Worm (Caenorhabditis elegans) whole organism, young adult: ENCODE data around the gene gpx-3.

ENCODE experiments used
- B0261.1 ChIP-seq: sonication (generic microtip); optimal IDR thresholded peaks from 2 replicates; lab custom pipeline; 2016; ENCODE audit warnings: mild to moderate bottlenecking, missing genetic modification characterization, moderate library complexity, missing compliant biosample characterization
- F37B4.10 ChIP-seq: fragments of 200-800 bp; sonication (Bioruptor generic); IDR thresholded peaks from 2 replicates; pipeline ENCODE4 v1.3.6; 2022; ENCODE audit warnings: missing genetic modification characterization, missing compliant biosample characterization
- F52B5.7 ChIP-seq: sonication (generic microtip); optimal IDR thresholded peaks from 2 replicates; lab custom pipeline; 2016; ENCODE audit warnings: mild to moderate bottlenecking, missing genetic modification characterization, missing compliant biosample characterization
- K11D2.4 ChIP-seq: fragments of 200-800 bp; sonication (Bioruptor generic); IDR thresholded peaks from 2 replicates; pipeline ENCODE4 v1.3.6; 2022; ENCODE audit warnings: missing genetic modification reagents, missing genetic modification characterization, missing compliant biosample characterization
- T26A5.8 ChIP-seq: sonication (generic microtip); optimal IDR thresholded peaks from 2 replicates; lab custom pipeline; 2016; ENCODE audit warnings: missing genetic modification characterization, missing compliant biosample characterization
- Y53G8AR.9 ChIP-seq: fragments of 200-800 bp; sonication (Bioruptor generic); conservative IDR thresholded peaks from 2 replicates; pipeline ENCODE4 v1.3.6; 2022; ENCODE audit warnings: missing genetic modification reagents, missing genetic modification characterization, missing compliant biosample characterization
- Y67H2A.10 ChIP-seq: fragments of 200-800 bp; sonication (Bioruptor generic); conservative IDR thresholded peaks from 2 replicates; pipeline ENCODE4 v1.3.6; 2022; ENCODE audit warnings: missing genetic modification reagents, missing genetic modification characterization, missing compliant biosample characterization
- Y79H2A.3 ChIP-seq: fragments of 200-800 bp; sonication (Bioruptor generic); conservative IDR thresholded peaks from 2 replicates; pipeline ENCODE4 v1.3.6; 2022; ENCODE audit warnings: missing genetic modification reagents, missing genetic modification characterization, missing compliant biosample characterization
- Y95B8A.8 ChIP-seq: fragments of 200-800 bp; sonication (Bioruptor generic); IDR thresholded peaks from 2 replicates; pipeline ENCODE4 v1.3.6; 2022; ENCODE audit warnings: missing genetic modification reagents, missing genetic modification characterization, missing compliant biosample characterization
- ama-1 ChIP-seq, 3 experiments: fragments of 150-350 bp in 1 of 3; sonication (generic microtip) in 2 of 3; optimal IDR thresholded peaks; 2 replicates each; lab custom pipeline; 2014 to 2018; ENCODE audit warnings: missing biosample characterization in 2 of 3, missing genetic modification characterization in 2 of 3, missing genetic modification reagents in 2 of 3
- aptf-3 ChIP-seq: fragments of 200-800 bp; sonication (Bioruptor generic); IDR thresholded peaks from 2 replicates; pipeline ENCODE4 v1.3.6; 2022; ENCODE audit warnings: missing genetic modification characterization, missing compliant biosample characterization
- attf-6 ChIP-seq: fragments of 200-800 bp; sonication (Bioruptor generic); IDR thresholded peaks from 2 replicates; pipeline ENCODE4 v1.3.6; 2022; ENCODE audit warnings: missing genetic modification reagents, missing genetic modification characterization, missing compliant biosample characterization
- ccch-3 ChIP-seq: fragments of 200-800 bp; sonication (Bioruptor generic); optimal IDR thresholded peaks from 2 replicates; lab custom pipeline; 2018; ENCODE audit warnings: mild to moderate bottlenecking, missing genetic modification characterization, missing compliant biosample characterization
- cebp-2 ChIP-seq: fragments of 200-800 bp; sonication (Bioruptor generic); IDR thresholded peaks from 2 replicates; pipeline ENCODE4 v1.3.6; 2022; ENCODE audit warnings: missing genetic modification characterization, missing compliant biosample characterization
- efl-1 ChIP-seq: fragments of 150-350 bp; optimal IDR thresholded peaks from 2 replicates; lab custom pipeline; 2014; ENCODE audit warnings: missing biosample characterization, missing genetic modification reagents, missing genetic modification characterization
- egrh-3 ChIP-seq: fragments of 200-800 bp; sonication (Bioruptor generic); IDR thresholded peaks from 2 replicates; pipeline ENCODE4 v1.3.6; 2022; ENCODE audit warnings: missing genetic modification reagents, missing genetic modification characterization, missing compliant biosample characterization
- ekl-4 ChIP-seq: fragments of 200-800 bp; sonication (Bioruptor generic); IDR thresholded peaks from 2 replicates; pipeline ENCODE4 v1.3.6; 2022; ENCODE audit warnings: missing genetic modification reagents, missing genetic modification characterization, missing compliant biosample characterization
- ets-4 ChIP-seq: fragments of 200-800 bp; sonication (Bioruptor generic); optimal IDR thresholded peaks from 2 replicates; lab custom pipeline; 2018; ENCODE audit warnings: mild to moderate bottlenecking, missing genetic modification characterization, missing compliant biosample characterization
- hlh-12 ChIP-seq: sonication (generic microtip); optimal IDR thresholded peaks from 2 replicates; lab custom pipeline; 2016; ENCODE audit warnings: missing genetic modification characterization, missing compliant biosample characterization
- hrde-1 ChIP-seq: sonication (generic microtip); optimal IDR thresholded peaks from 2 replicates; lab custom pipeline; 2016; ENCODE audit warnings: missing genetic modification characterization, mild to moderate bottlenecking, missing compliant biosample characterization, moderate library complexity, missing genotype, missing genetic modification reagents, borderline replicate concordance
- hsf-1 ChIP-seq: fragments of 200-800 bp; sonication (Bioruptor generic); IDR thresholded peaks from 2 replicates; pipeline ENCODE4 v1.3.6; 2022; ENCODE audit warnings: missing genetic modification reagents, missing genetic modification characterization, missing compliant biosample characterization
- lin-40 ChIP-seq: sonication (generic microtip); optimal IDR thresholded peaks from 2 replicates; lab custom pipeline; 2016; ENCODE audit warnings: missing genetic modification characterization, mild to moderate bottlenecking, missing compliant biosample characterization, missing genotype, missing genetic modification reagents
- nfya-2 ChIP-seq: fragments of 200-800 bp; sonication (Bioruptor generic); IDR thresholded peaks from 2 replicates; pipeline ENCODE4 v1.3.6; 2022; ENCODE audit warnings: missing genetic modification reagents, missing genetic modification characterization, missing compliant biosample characterization
- nhr-80 ChIP-seq: sonication (generic microtip); optimal IDR thresholded peaks from 2 replicates; lab custom pipeline; 2016; ENCODE audit warnings: missing genetic modification characterization, missing compliant biosample characterization
- nhr-90 ChIP-seq: sonication (generic microtip); optimal IDR thresholded peaks from 2 replicates; lab custom pipeline; 2016; ENCODE audit warnings: missing genotype, mild to moderate bottlenecking, missing genetic modification characterization, missing compliant biosample characterization
- pha-4 ChIP-seq: fragments of 150-350 bp; sonication (generic microtip); optimal IDR thresholded peaks from 2 replicates; lab custom pipeline; 2014; ENCODE audit warnings: missing biosample characterization, missing genetic modification reagents, missing genetic modification characterization
- repo-1 ChIP-seq: sonication (generic microtip); optimal IDR thresholded peaks from 2 replicates; lab custom pipeline; 2017; ENCODE audit warnings: mild to moderate bottlenecking, missing genetic modification characterization, missing compliant biosample characterization
- snpc-1.1 ChIP-seq: sonication (generic microtip); optimal IDR thresholded peaks from 2 replicates; lab custom pipeline; 2017; ENCODE audit warnings: missing genetic modification characterization, mild to moderate bottlenecking, missing compliant biosample characterization, antibody characterized with exemption, moderate library complexity, missing genotype, missing genetic modification reagents; ENCODE audit not compliant: insufficient read depth
- tlf-1 ChIP-seq: fragments of 200-800 bp; sonication (Bioruptor generic); optimal IDR thresholded peaks from 2 replicates; lab custom pipeline; 2018; ENCODE audit warnings: mild to moderate bottlenecking, missing genetic modification characterization, missing compliant biosample characterization
- unc-130 ChIP-seq: sonication (generic microtip); optimal IDR thresholded peaks from 2 replicates; lab custom pipeline; 2016; ENCODE audit warnings: missing genetic modification reagents, missing genetic modification characterization, missing compliant biosample characterization
- zfh-2 ChIP-seq: fragments of 200-800 bp; sonication (Bioruptor generic); conservative IDR thresholded peaks from 2 replicates; pipeline ENCODE4 v1.3.6; 2022; ENCODE audit warnings: missing genetic modification reagents, missing genetic modification characterization, missing compliant biosample characterization
- ztf-22 ChIP-seq: fragments of 200-800 bp; sonication (Bioruptor generic); optimal IDR thresholded peaks from 2 replicates; lab custom pipeline; 2018; ENCODE audit warnings: mild to moderate bottlenecking, missing genetic modification characterization, moderate library complexity, missing compliant biosample characterization
- ztf-25 ChIP-seq: fragments of 200-800 bp; sonication (Bioruptor generic); IDR thresholded peaks from 2 replicates; pipeline ENCODE4 v1.3.6; 2022; ENCODE audit warnings: missing genetic modification reagents, missing genetic modification characterization, missing compliant biosample characterization
- ztf-3 ChIP-seq: fragments of 200-800 bp; sonication (Bioruptor generic); optimal IDR thresholded peaks from 2 replicates; lab custom pipeline; 2018; ENCODE audit warnings: mild to moderate bottlenecking, missing genetic modification characterization, missing compliant biosample characterization

The gpx-3 gene

DNA sequence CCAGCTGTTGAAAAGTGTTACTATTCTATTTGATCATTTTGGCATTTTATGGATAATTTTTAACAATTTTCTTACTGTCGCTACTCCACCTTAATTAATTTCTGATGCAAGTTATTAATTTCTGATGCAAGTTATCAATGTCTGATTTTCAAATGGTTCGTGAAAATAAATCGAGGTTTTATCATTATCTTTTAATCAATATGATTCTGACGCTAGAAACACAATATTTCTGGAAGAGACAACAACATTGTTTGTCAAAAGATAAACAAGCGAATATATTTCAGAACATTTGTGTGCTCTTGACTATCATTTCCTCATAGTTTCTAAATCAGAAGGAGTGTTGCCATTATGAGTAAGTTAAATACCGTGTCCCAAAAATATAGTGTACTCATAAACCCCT is 21.3 kb upstream of the gpx-3 start, which contains the start of gene F49E2.2:
Gene F49E2.2 (plus strand): TSS at position 301 of the 400 bp plus-strand sequence.
- TF ChIP-seq ztf-22: no peak
- no peak for TF ChIP-seq ccch-3
- no peak for TF ChIP-seq Y79H2A.3 (GFP tag; lab: Robert Waterston, UW)
- no peak for TF ChIP-seq Y53G8AR.9 (GFP tag; lab: Robert Waterston, UW)

DNA sequence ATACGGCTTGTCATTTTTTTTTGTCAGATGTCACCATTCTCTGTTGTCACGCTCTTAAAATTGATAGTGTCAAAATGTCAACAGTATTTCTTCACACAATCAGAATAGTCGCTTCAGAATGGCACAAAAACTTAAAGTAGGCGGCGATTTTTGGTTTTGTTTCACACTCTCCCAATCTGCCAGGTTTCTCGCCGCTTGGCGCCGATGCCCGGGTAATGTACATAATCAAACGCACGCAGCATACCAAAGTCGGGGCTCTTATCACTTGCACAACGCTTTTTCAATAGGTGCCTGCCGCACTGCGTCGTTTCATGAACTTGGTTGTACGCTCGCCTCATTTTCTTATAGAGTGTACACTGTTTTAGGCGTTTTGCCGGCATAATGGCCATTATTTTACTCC is 19.2 kb upstream of the gpx-3 start:
- TF ChIP-seq nhr-80 (tag; lab: Kevin White, UChicago) (peak; percentile 91), tlf-1 (GFP tag; lab: Kevin White, UChicago) (no peak), Y79H2A.3 (GFP tag; lab: Robert Waterston, UW) (no peak)

DNA sequence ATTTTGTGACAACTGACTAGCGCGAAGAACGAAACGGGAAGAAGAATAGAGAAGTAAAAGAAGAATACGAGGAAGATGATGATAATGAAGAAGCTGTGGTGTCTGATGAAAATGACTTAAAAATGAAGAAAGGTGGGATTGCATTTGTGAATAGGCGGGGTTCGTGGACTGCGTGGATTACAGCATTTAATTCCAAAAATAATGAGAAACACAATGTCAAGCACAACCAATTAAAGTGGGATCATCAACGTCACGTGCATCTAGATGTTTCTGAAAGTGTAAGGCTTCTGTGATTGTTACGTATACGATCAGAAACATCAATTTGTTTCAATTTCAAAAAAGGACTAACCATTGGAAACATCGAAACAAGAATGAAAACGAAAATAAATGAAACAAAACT is 10.8 kb upstream of the gpx-3 start, which contains the start of gene glb-17:
Gene glb-17 (minus strand): TSS at position 101 of the 400 bp plus-strand sequence.
- TF ChIP-seq hsf-1 (GFP tag; lab: Robert Waterston, UW): no peak
- no peak for TF ChIP-seq F37B4.10 (GFP tag; lab: Robert Waterston, UW)
- TF ChIP-seq attf-6 (GFP tag; lab: Robert Waterston, UW): no peak

DNA sequence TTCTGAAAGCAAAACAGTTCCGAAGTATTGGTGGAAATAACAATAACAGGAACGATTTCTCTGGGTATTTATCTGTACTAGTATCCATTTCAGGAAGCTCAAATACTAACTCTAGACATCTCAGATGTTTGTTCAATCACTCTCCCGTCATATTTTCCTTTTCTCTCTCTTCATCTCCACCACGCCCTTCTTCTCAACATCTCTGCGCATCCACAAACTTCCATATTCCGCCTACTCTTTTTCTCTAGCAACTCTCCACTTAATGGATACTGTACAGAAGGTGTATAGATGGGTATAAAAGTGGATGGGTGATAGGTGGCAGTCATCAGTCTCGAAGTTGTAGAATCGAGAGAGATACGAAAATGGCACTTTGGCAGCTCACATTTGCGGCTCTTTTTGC is 3.4 kb upstream of the gpx-3 start, which contains the start of gene gpx-5:
Gene gpx-5 (plus strand): TSS at position 336 of the 400 bp plus-strand sequence.
- TF ChIP-seq B0261.1 (tag; lab: Kevin White, UChicago) (no peak), aptf-3 (no peak), lin-40 (tag; lab: Kevin White, UChicago) (no peak), F52B5.7 (no peak), nfya-2 (GFP tag; lab: Robert Waterston, UW) (no peak), ets-4 (GFP tag; lab: Kevin White, UChicago) (no peak), snpc-1.1 (tag; lab: Kevin White, UChicago) (no peak), cebp-2 (no peak), Y67H2A.10 (GFP tag; lab: Robert Waterston, UW) (no peak), egrh-3 (GFP tag; lab: Robert Waterston, UW) (no peak), hlh-12 (tag; lab: Kevin White, UChicago) (no peak), repo-1 (tag; lab: Kevin White, UChicago) (no peak), T26A5.8 (tag; lab: Kevin White, UChicago) (no peak), ama-1 (optimal IDR thresholded peaks at IDR 0.05; lab: Kevin White, UChicago) (no peak), ama-1 (GFP tag; optimal IDR thresholded peaks at IDR 0.05; lab: Kevin White, UChicago) (no peak), K11D2.4 (GFP tag; lab: Robert Waterston, UW) (no peak), unc-130 (GFP tag; lab: Kevin White, UChicago) (no peak), ztf-3 (GFP tag; lab: Kevin White, UChicago) (no peak), ztf-25 (GFP tag; lab: Robert Waterston, UW) (no peak)
- TF ChIP-seq, all 124 proteins: peak for 0

DNA sequence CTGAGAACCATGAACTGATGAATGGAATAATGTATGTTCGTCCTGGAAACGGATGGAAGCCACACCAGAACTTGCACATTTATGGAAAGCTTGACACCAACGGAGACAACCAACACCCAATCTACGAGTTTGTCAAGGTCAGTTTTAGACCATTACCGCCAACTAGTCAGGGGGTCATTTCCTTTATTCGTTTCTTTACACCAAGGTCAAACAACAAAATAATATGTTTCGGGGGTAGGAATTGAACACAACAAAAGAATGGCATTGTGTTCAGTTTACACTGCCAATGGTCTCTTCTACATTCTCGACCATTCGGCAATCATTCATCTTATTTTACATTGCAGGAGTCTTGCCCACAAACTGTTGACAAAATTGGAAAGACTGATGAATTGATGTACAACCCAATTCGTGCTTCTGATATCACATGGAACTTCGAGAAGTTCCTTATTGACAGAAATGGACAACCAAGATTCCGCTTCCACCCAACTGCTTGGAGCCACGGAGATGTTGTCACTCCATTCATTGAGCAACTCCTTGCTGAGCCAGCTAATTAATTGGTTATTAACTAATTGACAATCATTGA is 2.1 kb upstream of the gpx-3 start:
- no peak for TF ChIP-seq B0261.1 (tag; lab: Kevin White, UChicago)
- TF ChIP-seq zfh-2 (GFP tag; lab: Robert Waterston, UW): no peak
- no peak for TF ChIP-seq Y95B8A.8 (GFP tag; lab: Robert Waterston, UW)

DNA sequence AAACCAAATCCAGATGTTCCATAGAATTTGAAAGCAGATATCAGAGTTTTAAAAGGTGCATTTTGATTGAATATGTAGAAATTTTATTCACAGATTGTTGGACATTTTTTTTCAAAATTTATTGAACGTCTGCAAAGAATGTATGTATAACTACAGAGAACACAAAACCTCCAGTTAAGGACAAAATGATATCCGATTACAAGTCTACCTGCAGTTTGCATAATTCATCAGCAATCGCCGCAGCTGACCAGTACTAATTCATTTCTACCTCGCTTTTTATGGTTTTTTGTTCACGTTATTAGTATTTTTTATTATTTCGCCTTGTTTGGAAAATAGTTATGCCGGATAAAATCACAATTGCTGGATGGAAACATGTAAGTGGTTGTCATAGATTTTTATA is 1.4 kb downstream of the gpx-3 start, which contains the start of gene del-8:
Gene del-8 (plus strand): TSS at position 301 of the 400 bp plus-strand sequence.
- TF ChIP-seq nhr-80 (tag; lab: Kevin White, UChicago) (no peak), efl-1 (no peak), hrde-1 (tag; lab: Kevin White, UChicago) (no peak), ekl-4 (no peak), lin-40 (tag; lab: Kevin White, UChicago) (no peak), nhr-90 (no peak), pha-4 (tag; lab: Kevin White, UChicago) (no peak), attf-6 (GFP tag; lab: Robert Waterston, UW) (no peak)
- TF ChIP-seq, all 124 proteins: peak for 0
